Worm (Caenorhabditis elegans): Measurements from ENCODE around the gene Y43B11AR.1.

The Y43B11AR.1 gene

DNA sequence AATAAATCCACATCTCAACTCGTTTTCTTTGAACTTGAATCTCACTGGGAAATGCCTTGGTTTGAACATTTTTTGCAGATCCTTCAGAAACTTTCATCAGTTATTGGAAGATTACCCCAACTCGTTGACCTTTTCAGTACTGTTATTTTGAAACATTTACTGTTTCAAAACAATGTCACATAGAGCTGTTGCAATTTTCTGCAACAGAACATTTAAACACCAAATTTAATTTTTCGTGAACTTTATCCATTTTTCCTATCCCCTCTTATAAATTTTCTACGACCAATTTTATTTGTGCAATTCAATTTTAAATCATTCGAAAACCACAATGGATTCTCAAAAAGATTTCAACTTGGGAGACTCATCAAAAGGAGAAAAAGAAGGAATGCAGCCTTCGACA is 26.6 kb downstream of the Y43B11AR.1 start, which contains the start of gene ZC477.2:
Gene ZC477.2, plus strand, starts transcription at position 301 of the 400 bp plus-strand sequence.
- no peak for TF ChIP-seq che-1 (tag; optimal IDR thresholded peaks at IDR 0.05)
- TF ChIP-seq fax-1 (tag; optimal IDR thresholded peaks at IDR 0.05), result no peak
- no peak for TF ChIP-seq ttx-3 (tag; optimal IDR thresholded peaks at IDR 0.05)
- TF ChIP-seq ceh-9 (tag; optimal IDR thresholded peaks at IDR 0.05), result no peak
- TF ChIP-seq ceh-24 (tag; optimal IDR thresholded peaks at IDR 0.05), result no peak
- no peak for TF ChIP-seq hlh-6 (tag; optimal IDR thresholded peaks at IDR 0.05)
- TF ChIP-seq madf-2 (tag; optimal IDR thresholded peaks at IDR 0.05), result no peak
- no peak for TF ChIP-seq gmeb-2 (tag; optimal IDR thresholded peaks at IDR 0.05)
- TF ChIP-seq ceh-22 (tag; optimal IDR thresholded peaks at IDR 0.05), result no peak
- TF ChIP-seq Y22D7AL.16 (tag; optimal IDR thresholded peaks at IDR 0.05), result no peak
- TF ChIP-seq rnt-1 (tag; optimal IDR thresholded peaks at IDR 0.05), result no peak
- TF ChIP-seq nhr-232 (tag; optimal IDR thresholded peaks at IDR 0.05), result no peak
- no peak for TF ChIP-seq ceh-34 (tag; optimal IDR thresholded peaks at IDR 0.05)
- no peak for TF ChIP-seq ceh-18 (tag; optimal IDR thresholded peaks at IDR 0.05)
- no peak for TF ChIP-seq ref-2 (tag; optimal IDR thresholded peaks at IDR 0.05)
- no peak for TF ChIP-seq hlh-8 (tag; optimal IDR thresholded peaks at IDR 0.05)

ce11 chrIV:7111354-7111753 is 30.0 kb downstream of the Y43B11AR.1 start, which contains the start of the genes ZC477.7 and ssq-3:
TSS of gene ZC477.7 (minus strand) at chrIV:7111454.
TSS of gene ssq-3 (plus strand) at chrIV:7111604.
- TF ChIP-seq ama-1 (optimal IDR thresholded peaks at IDR 0.05) (no peak), lim-6 (tag; optimal IDR thresholded peaks at IDR 0.05) (no peak), unc-55 (GFP tag; optimal IDR thresholded peaks at IDR 0.05) (no peak), pag-3 (tag; optimal IDR thresholded peaks at IDR 0.05; ENCODE audit: borderline replicate concordance) (no peak), elt-4 (tag; optimal IDR thresholded peaks at IDR 0.05) (no peak), fkh-6 (tag; optimal IDR thresholded peaks at IDR 0.05) (no peak), pax-1 (tag; optimal IDR thresholded peaks at IDR 0.05) (no peak), npax-4 (tag; optimal IDR thresholded peaks at IDR 0.05) (no peak), ceh-31 (tag; optimal IDR thresholded peaks at IDR 0.05) (no peak), sox-2 (GFP tag; IDR thresholded peaks at IDR 0.05) (no peak), F13H6.1 (tag; optimal IDR thresholded peaks at IDR 0.05) (no peak), pros-1 (tag; optimal IDR thresholded peaks at IDR 0.05) (no peak), nhr-232 (tag; optimal IDR thresholded peaks at IDR 0.05) (no peak)

ce11 chrIV:7114599-7114998 is 33.3 kb downstream of the Y43B11AR.1 start, which contains the start of gene nas-8:
TSS of gene nas-8 (plus strand) at chrIV:7114899.
- TF ChIP-seq K09A11.1 (tag; optimal IDR thresholded peaks at IDR 0.05; ENCODE audit: insufficient read depth) (no peak), ceh-45 (GFP tag; IDR thresholded peaks at IDR 0.05) (no peak), pat-9 (tag; optimal IDR thresholded peaks at IDR 0.05) (no peak), sox-4 (tag; optimal IDR thresholded peaks at IDR 0.05) (no peak), hlh-6 (tag; optimal IDR thresholded peaks at IDR 0.05) (no peak), ref-2 (tag; optimal IDR thresholded peaks at IDR 0.05) (no peak), ceh-6 (GFP tag; optimal IDR thresholded peaks at IDR 0.05) (no peak), fax-1 (tag; optimal IDR thresholded peaks at IDR 0.05) (no peak), tbx-7 (tag; optimal IDR thresholded peaks at IDR 0.05) (no peak), fkh-10 (GFP tag; optimal IDR thresholded peaks at IDR 0.05) (no peak), mec-3 (tag; optimal IDR thresholded peaks at IDR 0.05; ENCODE audit: borderline replicate concordance) (no peak), ahr-1 (tag; optimal IDR thresholded peaks at IDR 0.05) (no peak), lin-11 (tag; optimal IDR thresholded peaks at IDR 0.05) (no peak), F13H6.1 (tag; optimal IDR thresholded peaks at IDR 0.05) (no peak)
